Worm (Caenorhabditis elegans): ENCODE results near the gene fbxa-220.
A peak's percentile ranks its signal among the peaks of the same experiment; 100 is the strongest.

Gene fbxa-220

DNA sequence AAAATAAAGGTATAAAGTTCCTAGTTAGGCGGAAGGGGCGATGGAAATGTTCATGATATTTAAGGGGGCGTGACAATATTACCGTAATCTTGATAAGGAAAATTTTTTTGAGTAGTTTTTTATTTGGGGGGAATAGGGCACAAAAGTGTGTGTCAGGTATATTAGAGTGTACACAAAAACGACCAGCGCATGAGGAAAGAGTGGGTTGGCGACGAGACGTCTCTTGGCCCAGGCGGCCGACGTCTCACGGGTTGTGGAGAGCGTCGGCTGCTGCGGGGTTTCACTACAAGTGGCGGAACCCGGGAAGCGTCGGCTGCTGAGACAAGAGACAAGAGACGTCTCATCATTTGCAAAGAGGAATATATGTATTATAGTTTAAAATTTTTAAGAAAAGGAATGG is 20.3 kb downstream of the fbxa-220 start (continued):
- TF ChIP-seq swsn-7 (tag; optimal IDR thresholded peaks at IDR 0.05) (peak; percentile 48), lin-39 (tag; optimal IDR thresholded peaks at IDR 0.05) (no peak), mab-9 (GFP tag; IDR thresholded peaks at IDR 0.05) (peak; percentile 42; the same call in 1 of the 2 replicates), ceh-90 (tag; optimal IDR thresholded peaks at IDR 0.05) (no peak), lir-3 (tag; optimal IDR thresholded peaks at IDR 0.05; ENCODE audit: poor library complexity) (no peak), hlh-17 (GFP tag; optimal IDR thresholded peaks at IDR 0.05; ENCODE audit: borderline replicate concordance) (no peak), nhr-237 (tag; optimal IDR thresholded peaks at IDR 0.05) (no peak), ets-5 (GFP tag; IDR thresholded peaks at IDR 0.05) (no peak), aly-2 (tag; optimal IDR thresholded peaks at IDR 0.05) (peak; percentile 3), lsy-2 (tag; optimal IDR thresholded peaks at IDR 0.05) (no peak), vab-15 (tag; optimal IDR thresholded peaks at IDR 0.05) (no peak), tlp-1 (tag; optimal IDR thresholded peaks at IDR 0.05) (no peak), zag-1 (tag; optimal IDR thresholded peaks at IDR 0.05) (no peak), nhr-19 (GFP tag; conservative IDR thresholded peaks at IDR 0.05) (no peak), blmp-1 (tag; optimal IDR thresholded peaks at IDR 0.05) (no peak), unc-30 (tag; optimal IDR thresholded peaks at IDR 0.05) (no peak), C04F5.9 (tag; optimal IDR thresholded peaks at IDR 0.05) (no peak), dsc-1 (tag; optimal IDR thresholded peaks at IDR 0.05) (no peak), fos-1 (tag; optimal IDR thresholded peaks at IDR 0.05) (no peak), lin-15B (tag; optimal IDR thresholded peaks at IDR 0.05) (peak; percentile 10), fkh-8 (tag; optimal IDR thresholded peaks at IDR 0.05) (no peak), nhr-47 (tag; optimal IDR thresholded peaks at IDR 0.05) (peak; percentile 46), nhr-28 (tag; optimal IDR thresholded peaks at IDR 0.05) (no peak), unc-86 (tag; optimal IDR thresholded peaks at IDR 0.05) (no peak), snpc-4 (tag; optimal IDR thresholded peaks at IDR 0.05) (peak; percentile 98), unc-62 (GFP tag; optimal IDR thresholded peaks at IDR 0.05) (no peak), elt-3 (tag; optimal IDR thresholded peaks at IDR 0.05) (peak in 1 of 6 experiments; percentile 5), pqm-1 (tag; optimal IDR thresholded peaks at IDR 0.05) (no peak), ces-1 (GFP tag; optimal IDR thresholded peaks at IDR 0.05) (no peak), lin-14 (GFP tag; optimal IDR thresholded peaks at IDR 0.05) (peak; percentile 53), efl-3 (GFP tag; optimal IDR thresholded peaks at IDR 0.05) (no peak), alr-1 (tag; optimal IDR thresholded peaks at IDR 0.05; ENCODE audit: borderline replicate concordance) (no peak), nhr-85 (tag) (peak; percentile 59), xbp-1 (tag; optimal IDR thresholded peaks at IDR 0.05) (peak; percentile 25), jun-1 (tag; optimal IDR thresholded peaks at IDR 0.05) (no peak), egl-13 (tag; optimal IDR thresholded peaks at IDR 0.05) (no peak), unc-130 (tag; optimal IDR thresholded peaks at IDR 0.05) (no peak), pag-3 (tag; optimal IDR thresholded peaks at IDR 0.05; ENCODE audit: borderline replicate concordance, insufficient read depth) (no peak), C16A3.4 (tag; optimal IDR thresholded peaks at IDR 0.05) (no peak), Y116A8C.19 (tag; optimal IDR thresholded peaks at IDR 0.05; ENCODE audit: borderline replicate concordance) (no peak), zip-4 (GFP tag; optimal IDR thresholded peaks at IDR 0.05) (peak; percentile 19), nhr-76 (tag; optimal IDR thresholded peaks at IDR 0.05) (no peak), ztf-11 (tag; optimal IDR thresholded peaks at IDR 0.05) (no peak), fkh-10 (GFP tag; optimal IDR thresholded peaks at IDR 0.05) (no peak), aha-1 (tag; optimal IDR thresholded peaks at IDR 0.05) (no peak), mef-2 (tag; optimal IDR thresholded peaks at IDR 0.05) (no peak), ceh-63 (GFP tag; optimal IDR thresholded peaks at IDR 0.05) (no peak), hlh-4 (tag; optimal IDR thresholded peaks at IDR 0.05) (no peak), efl-1 (optimal IDR thresholded peaks at IDR 0.05) (no peak), efl-1 (GFP tag; optimal IDR thresholded peaks at IDR 0.05 in 1 of 2) (no peak), grh-1 (GFP tag; IDR thresholded peaks at IDR 0.05) (no peak), C34B4.2 (tag; optimal IDR thresholded peaks at IDR 0.05) (no peak), ceh-88 (GFP tag; IDR thresholded peaks at IDR 0.05) (no peak), fkh-4 (tag; optimal IDR thresholded peaks at IDR 0.05; ENCODE audit: borderline replicate concordance) (no peak)

All from whole organism, L1 larva.